Comparison of ENCODE assay signal across 2 worm cellular contexts in genomic region chrV:18146077-18146476, ce11.
A peak's percentile ranks its signal among the peaks of the same experiment; 100 is the strongest.
TF ChIP-seq lines count a peak whose summit lies in the region.

TSS of gene C14A6.3 (plus strand) at chrV:18146377.

TF ChIP-seq in whole organism, L2 larva, 48 proteins besides CTCF, POLR2A, EP300 and RAD21:
- TF ChIP-seq fos-1 (tag; optimal IDR thresholded peaks at IDR 0.05; lab: Kevin White, UChicago), result peak; percentile 4
- no peak for TF ChIP-seq mab-5 (tag; optimal IDR thresholded peaks at IDR 0.05; lab: Kevin White, UChicago)

TF ChIP-seq in whole organism, L4 larva, 104 proteins besides CTCF, POLR2A, EP300 and RAD21:
- no peak for TF ChIP-seq hlh-30 (tag; optimal IDR thresholded peaks at IDR 0.05; lab: Kevin White, UChicago; ENCODE audit: insufficient read depth)
- no peak for TF ChIP-seq duxl-1 (tag; optimal IDR thresholded peaks at IDR 0.05; lab: Kevin White, UChicago; ENCODE audit: poor library complexity)
- TF ChIP-seq pqm-1 (tag; optimal IDR thresholded peaks at IDR 0.05; lab: Kevin White, UChicago), result peak; percentile 39

Comparison
In these comparisons a context has a peak if more than half of its experiments do, and no peak if none do; other contexts are left out.
1. Of the 23 proteins assayed by ChIP-seq in both whole organism, L4 larva and whole organism, L2 larva: peak only in whole organism, L4 larva: none; only in whole organism, L2 larva: fos-1; in both: none; in neither: 22.